Worm (Caenorhabditis elegans) whole organism, late embryonic: ENCODE data around the gene droe-4.

Experiments
- K02D7.2 ChIP-seq: sonication (generic microtip); optimal IDR thresholded peaks from 2 replicates; lab custom pipeline; 2017; ENCODE audit warnings: mild to moderate bottlenecking, missing genetic modification characterization, missing compliant biosample characterization
- T23F11.4 ChIP-seq: fragments of 200-800 bp; sonication (Bioruptor generic); optimal IDR thresholded peaks from 2 replicates; lab custom pipeline; 2018; ENCODE audit warnings: mild to moderate bottlenecking, missing genetic modification characterization, missing compliant biosample characterization
- Y22D7AL.16 ChIP-seq: sonication (generic microtip); optimal IDR thresholded peaks from 2 replicates; lab custom pipeline; 2016; ENCODE audit warnings: missing genetic modification characterization, missing compliant biosample characterization
- ama-1 ChIP-seq: fragments of 150-350 bp; optimal IDR thresholded peaks from 2 replicates; lab custom pipeline; 2014
- ceh-14 ChIP-seq: sonication (generic microtip); optimal IDR thresholded peaks from 2 replicates; lab custom pipeline; 2016; ENCODE audit warnings: missing genotype, missing genetic modification characterization, missing compliant biosample characterization
- ceh-19 ChIP-seq: fragments of 200-800 bp; sonication (Bioruptor generic); optimal IDR thresholded peaks from 2 replicates; lab custom pipeline; 2018; ENCODE audit warnings: mild to moderate bottlenecking, missing genetic modification characterization, missing compliant biosample characterization
- ceh-22 ChIP-seq: sonication (generic microtip); optimal IDR thresholded peaks from 2 replicates; lab custom pipeline; 2017; ENCODE audit warnings: missing biosample characterization, missing genetic modification characterization
- ceh-31 ChIP-seq: sonication (generic microtip); optimal IDR thresholded peaks from 2 replicates; lab custom pipeline; 2016; ENCODE audit warnings: missing genetic modification characterization, missing compliant biosample characterization
- ceh-48 ChIP-seq: sonication (generic microtip); optimal IDR thresholded peaks from 2 replicates; lab custom pipeline; 2016; ENCODE audit warnings: missing genetic modification characterization, inconsistent platforms, missing compliant biosample characterization
- ceh-9 ChIP-seq: sonication (generic microtip); optimal IDR thresholded peaks from 2 replicates; lab custom pipeline; 2016; ENCODE audit warnings: mild to moderate bottlenecking, missing genetic modification characterization, inconsistent platforms, missing compliant biosample characterization
- che-1 ChIP-seq: sonication (generic microtip); optimal IDR thresholded peaks from 2 replicates; lab custom pipeline; 2016; ENCODE audit warnings: mild to moderate bottlenecking, missing genetic modification characterization, missing compliant biosample characterization
- dmd-4 ChIP-seq: sonication (generic microtip); optimal IDR thresholded peaks from 2 replicates; lab custom pipeline; 2016; ENCODE audit warnings: borderline replicate concordance, missing genetic modification characterization, missing compliant biosample characterization
- dve-1 ChIP-seq: sonication (generic microtip); optimal IDR thresholded peaks from 2 replicates; lab custom pipeline; 2017; ENCODE audit warnings: antibody characterized with exemption, mild to moderate bottlenecking, missing genetic modification characterization, missing compliant biosample characterization
- elt-2 ChIP-seq: sonication (generic microtip); optimal IDR thresholded peaks from 2 replicates; lab custom pipeline; 2016; ENCODE audit warnings: missing genetic modification reagents, missing genetic modification characterization, missing compliant biosample characterization
- eyg-1 ChIP-seq: sonication (generic microtip); optimal IDR thresholded peaks from 2 replicates; lab custom pipeline; 2016; ENCODE audit warnings: missing genotype, missing genetic modification characterization, missing compliant biosample characterization
- fkh-10 ChIP-seq: fragments of 150-350 bp; optimal IDR thresholded peaks from 2 replicates; lab custom pipeline; 2014; ENCODE audit warnings: missing biosample characterization, missing genetic modification reagents, missing genetic modification characterization
- fkh-6 ChIP-seq: sonication (generic microtip); optimal IDR thresholded peaks from 2 replicates; lab custom pipeline; 2016; ENCODE audit warnings: missing genetic modification characterization, missing compliant biosample characterization
- hlh-30 ChIP-seq: sonication (generic microtip); optimal IDR thresholded peaks from 2 replicates; lab custom pipeline; 2017; ENCODE audit warnings: antibody characterized with exemption, missing genetic modification characterization, missing compliant biosample characterization; ENCODE audit not compliant: insufficient read depth
- hlh-8 ChIP-seq: sonication (generic microtip); optimal IDR thresholded peaks from 2 replicates; lab custom pipeline; 2016; ENCODE audit warnings: missing genotype, missing genetic modification characterization, missing compliant biosample characterization
- lim-6 ChIP-seq: sonication (generic microtip); optimal IDR thresholded peaks from 2 replicates; lab custom pipeline; 2016; ENCODE audit warnings: missing genetic modification characterization, missing compliant biosample characterization
- lin-11 ChIP-seq: fragments of 200-800 bp; sonication (Bioruptor generic); optimal IDR thresholded peaks from 2 replicates; lab custom pipeline; 2018; ENCODE audit warnings: mild to moderate bottlenecking, missing genetic modification characterization, missing compliant biosample characterization
- nfya-1 ChIP-seq: sonication (generic microtip); optimal IDR thresholded peaks from 2 replicates; lab custom pipeline; 2017; ENCODE audit warnings: missing genetic modification characterization, mild to moderate bottlenecking, missing compliant biosample characterization, antibody characterized with exemption, moderate library complexity
- nhr-11 ChIP-seq: fragments of 150-350 bp; optimal IDR thresholded peaks from 2 replicates; lab custom pipeline; 2014; ENCODE audit warnings: missing biosample characterization, missing genetic modification characterization
- npax-4 ChIP-seq: sonication (generic microtip); optimal IDR thresholded peaks from 2 replicates; lab custom pipeline; 2016; ENCODE audit warnings: missing genetic modification characterization, missing compliant biosample characterization
- odd-2 ChIP-seq: sonication (generic microtip); optimal IDR thresholded peaks from 2 replicates; lab custom pipeline; 2017; ENCODE audit warnings: antibody characterized with exemption, mild to moderate bottlenecking, missing genetic modification characterization, missing compliant biosample characterization
- pat-9 ChIP-seq: fragments of 200-800 bp; sonication (Bioruptor generic); optimal IDR thresholded peaks from 2 replicates; lab custom pipeline; 2018; ENCODE audit warnings: mild to moderate bottlenecking, missing genetic modification characterization, moderate library complexity, missing compliant biosample characterization
- sox-4 ChIP-seq: sonication (generic microtip); optimal IDR thresholded peaks from 2 replicates; lab custom pipeline; 2017; ENCODE audit warnings: mild to moderate bottlenecking, missing genetic modification characterization, inconsistent platforms, missing compliant biosample characterization
- syd-9 ChIP-seq: sonication (generic microtip); optimal IDR thresholded peaks from 2 replicates; lab custom pipeline; 2016; ENCODE audit warnings: mild to moderate bottlenecking, missing genetic modification characterization, moderate library complexity, missing compliant biosample characterization
- tbx-7 ChIP-seq: sonication (generic microtip); optimal IDR thresholded peaks from 2 replicates; lab custom pipeline; 2016; ENCODE audit warnings: missing genotype, missing genetic modification characterization, missing compliant biosample characterization
- ttx-3 ChIP-seq: sonication (generic microtip); optimal IDR thresholded peaks from 2 replicates; lab custom pipeline; 2016; ENCODE audit warnings: missing genetic modification reagents, missing genetic modification characterization, missing compliant biosample characterization
- unc-3 ChIP-seq, 2 experiments: fragments of 200-800 bp in 1 of 2; sonication (Bioruptor generic) in 1 of 2; sonication (generic microtip) in 1 of 2; conservative IDR thresholded peaks in 1 of 2; optimal IDR thresholded peaks in 1 of 2; 2 replicates each; pipeline versions ENCODE4 v1.3.6 to Lab custom; 2016 to 2022; ENCODE audit warnings: missing compliant biosample characterization in 2 of 2, missing genetic modification characterization in 2 of 2, missing genetic modification reagents in 1 of 2
- zip-5 ChIP-seq: sonication (generic microtip); optimal IDR thresholded peaks from 2 replicates; lab custom pipeline; 2016; ENCODE audit warnings: missing genetic modification characterization, missing compliant biosample characterization

droe-4 gene

ce11 chrV:14014395-14014794 lies 21.9 kb downstream of the droe-4 start, which contains the start of gene end-3 (continued):
- no peak for TF ChIP-seq ceh-19

ce11 chrV:14017476-14017875 lies 25.0 kb downstream of the droe-4 start, which contains the start of gene srh-308:
TSS of gene srh-308 (minus strand) at chrV:14017576.
- TF ChIP-seq sox-4 (no peak), lin-11 (tag; lab: Kevin White, UChicago) (no peak), zip-5 (tag; lab: Kevin White, UChicago) (no peak), unc-3 (GFP tag; conservative IDR thresholded peaks at IDR 0.05; lab: Robert Waterston, UW) (no peak), unc-3 (tag; optimal IDR thresholded peaks at IDR 0.05; lab: Kevin White, UChicago) (no peak), eyg-1 (tag; lab: Kevin White, UChicago) (no peak), hlh-8 (tag; lab: Kevin White, UChicago) (no peak), odd-2 (tag; lab: Kevin White, UChicago) (no peak), T23F11.4 (GFP tag; lab: Kevin White, UChicago) (no peak)
- TF ChIP-seq, all 69 proteins: peak for 0

DNA sequence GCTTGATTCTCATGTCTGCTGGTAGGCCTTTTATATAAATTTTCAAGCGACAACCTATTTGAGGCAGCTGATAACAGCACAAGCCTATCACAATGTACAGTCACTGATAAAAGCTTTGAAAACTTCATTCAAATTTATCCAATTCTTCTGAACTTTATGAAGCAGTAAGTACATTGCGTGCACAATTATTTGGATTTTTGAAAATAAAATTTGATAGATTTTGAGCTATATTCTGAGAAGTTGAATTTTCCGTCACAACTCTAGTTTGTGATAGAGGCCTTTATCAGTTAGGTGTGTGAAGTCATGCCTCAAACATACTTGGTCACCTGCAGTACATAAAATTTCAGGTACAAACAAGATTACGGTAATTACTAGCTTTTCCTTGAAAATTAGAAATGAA lies 26.2 kb downstream of the droe-4 start, which contains the start of the genes mtl-2 and T08G5.1:
Gene mtl-2, minus strand, starts transcription at position 34 of the 400 bp plus-strand sequence.
Gene T08G5.1, plus strand, starts transcription at position 127 of the 400 bp plus-strand sequence.
- no peak for TF ChIP-seq pat-9 (tag; lab: Kevin White, UChicago)
- no peak for TF ChIP-seq nhr-11 (tag; lab: Kevin White, UChicago)
- peak; percentile 49 for TF ChIP-seq elt-2 (tag; lab: Kevin White, UChicago)
- TF ChIP-seq, all 69 proteins: peak for 1

ce11 chrV:14023074-14023473 lies 30.6 kb downstream of the droe-4 start, which contains the start of gene T08G5.15:
TSS of gene T08G5.15 (minus strand) at chrV:14023174.
- no peak for TF ChIP-seq Y22D7AL.16 (tag; lab: Kevin White, UChicago)
- no peak for TF ChIP-seq ceh-9 (tag; lab: Kevin White, UChicago)
- TF ChIP-seq dve-1 (tag; lab: Kevin White, UChicago) = no peak
- TF ChIP-seq che-1 (tag; lab: Kevin White, UChicago) = no peak
- TF ChIP-seq hlh-30 (tag; lab: Kevin White, UChicago) = no peak
- TF ChIP-seq ceh-14 (tag; lab: Kevin White, UChicago) = no peak
- TF ChIP-seq ceh-19 = no peak
- TF ChIP-seq npax-4 (tag; lab: Kevin White, UChicago) = no peak
- TF ChIP-seq ceh-48 (tag; lab: Kevin White, UChicago) = no peak
- no peak for TF ChIP-seq tbx-7 (tag; lab: Kevin White, UChicago)
- TF ChIP-seq odd-2 (tag; lab: Kevin White, UChicago) = no peak
- no peak for TF ChIP-seq zip-5 (tag; lab: Kevin White, UChicago)

- no peak for TF ChIP-seq ceh-31 (tag; lab: Kevin White, UChicago)
- no peak for TF ChIP-seq ama-1 (lab: Kevin White, UChicago)
- no peak for TF ChIP-seq syd-9 (tag; lab: Kevin White, UChicago)
- TF ChIP-seq nfya-1 = no peak
- TF ChIP-seq lim-6 (tag; lab: Kevin White, UChicago) = no peak
- TF ChIP-seq fkh-6 (tag; lab: Kevin White, UChicago) = no peak
- TF ChIP-seq pat-9 (tag; lab: Kevin White, UChicago) = no peak
- no peak for TF ChIP-seq ttx-3 (tag; lab: Kevin White, UChicago)
- no peak for TF ChIP-seq ceh-22
- no peak for TF ChIP-seq fkh-10
- TF ChIP-seq dmd-4 = no peak
- no peak for TF ChIP-seq K02D7.2 (tag; lab: Kevin White, UChicago)
- no peak for TF ChIP-seq ceh-9 (tag; lab: Kevin White, UChicago)
- no peak for TF ChIP-seq elt-2 (tag; lab: Kevin White, UChicago)
- no peak for TF ChIP-seq hlh-30 (tag; lab: Kevin White, UChicago)
Measured at ce11 chrV:14026194-14026593, 33.7 kb downstream of the droe-4 start, which contains the start of gene T08G5.2. TSS of gene T08G5.2 (minus strand) at chrV:14026294.
